Worm (Caenorhabditis elegans) whole organism, midembryonic: Measurements from ENCODE around the gene F38H4.6.
"Not testable (repeated sequence)": the region's sequence is repeated elsewhere in the genome, so short reads cannot be mapped to it uniquely, and the experiment has no call there.

Experiments used
- T22C8.4 ChIP-seq: fragments of 200-800 bp; sonication (Bioruptor generic); IDR thresholded peaks from 2 replicates; pipeline ENCODE4 v1.3.6; 2022; ENCODE audit warnings: missing genetic modification characterization, missing compliant biosample characterization
- cog-1 ChIP-seq: sonication (generic microtip); optimal IDR thresholded peaks from 2 replicates; lab custom pipeline; 2016; ENCODE audit warnings: missing genetic modification characterization, missing compliant biosample characterization
- flt-1 ChIP-seq: fragments of 200-800 bp; sonication (Bioruptor generic); IDR thresholded peaks from 2 replicates; pipeline ENCODE4 v1.3.6; 2022; ENCODE audit warnings: missing genetic modification characterization, missing compliant biosample characterization
- klf-2 ChIP-seq: fragments of 200-800 bp; sonication (Bioruptor generic); conservative IDR thresholded peaks from 2 replicates; pipeline ENCODE4 v1.3.6; 2022; ENCODE audit warnings: missing genetic modification reagents, missing genetic modification characterization, missing compliant biosample characterization
- med-1 ChIP-seq: sonication (generic microtip); optimal IDR thresholded peaks from 2 replicates; lab custom pipeline; 2017; ENCODE audit warnings: missing genetic modification characterization, mild to moderate bottlenecking, missing compliant biosample characterization, antibody characterized with exemption, missing genetic modification reagents; ENCODE audit not compliant: insufficient read depth
- ref-1 ChIP-seq: fragments of 200-800 bp; sonication (Bioruptor generic); conservative IDR thresholded peaks from 2 replicates; pipeline ENCODE4 v1.3.6; 2022; ENCODE audit warnings: missing genetic modification reagents, missing genetic modification characterization, missing compliant biosample characterization
- tab-1 ChIP-seq: fragments of 200-800 bp; sonication (Bioruptor generic); IDR thresholded peaks from 2 replicates; pipeline ENCODE4 v1.3.6; 2022; ENCODE audit warnings: missing genetic modification characterization, missing compliant biosample characterization
- ztf-23 ChIP-seq: fragments of 200-800 bp; sonication (Bioruptor generic); IDR thresholded peaks from 2 replicates; pipeline ENCODE4 v1.3.6; 2022; ENCODE audit warnings: missing genetic modification reagents, missing genetic modification characterization, missing compliant biosample characterization
- ztf-29 ChIP-seq: fragments of 200-800 bp; sonication (Bioruptor generic); IDR thresholded peaks from 2 replicates; pipeline ENCODE4 v1.3.6; 2022; ENCODE audit warnings: missing genetic modification reagents, missing genetic modification characterization, missing compliant biosample characterization

Gene F38H4.6

DNA sequence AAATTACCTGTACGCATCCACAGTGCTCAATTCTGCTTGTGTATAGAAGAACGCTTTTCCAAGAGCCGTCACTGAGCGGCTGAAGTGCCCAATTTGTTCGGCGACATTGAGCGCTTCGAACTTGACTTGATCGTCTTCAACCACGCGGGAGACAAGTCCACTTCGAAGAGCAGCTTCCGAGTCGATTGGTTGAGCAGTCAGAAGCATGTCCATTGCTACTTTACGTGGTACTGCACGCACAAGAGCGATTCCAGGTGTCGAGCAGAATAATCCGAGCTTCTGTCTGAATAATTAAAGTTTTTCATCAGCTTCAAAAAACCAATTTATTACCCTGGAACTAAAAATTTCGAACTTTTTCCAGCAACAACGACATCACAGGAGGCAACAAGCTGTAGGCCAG is 7.8 kb upstream of the F38H4.6 start:
- TF ChIP-seq cog-1 (tag; lab: Kevin White, UChicago): no peak
- TF ChIP-seq ztf-23 (GFP tag; lab: Robert Waterston, UW): no peak
- TF ChIP-seq flt-1 (GFP tag; lab: Robert Waterston, UW): no peak
- TF ChIP-seq med-1 (GFP tag; lab: Kevin White, UChicago): no peak
- no peak for TF ChIP-seq ztf-29 (GFP tag; lab: Robert Waterston, UW)
- TF ChIP-seq ref-1 (GFP tag; lab: Robert Waterston, UW): no peak
- TF ChIP-seq T22C8.4: no peak

DNA sequence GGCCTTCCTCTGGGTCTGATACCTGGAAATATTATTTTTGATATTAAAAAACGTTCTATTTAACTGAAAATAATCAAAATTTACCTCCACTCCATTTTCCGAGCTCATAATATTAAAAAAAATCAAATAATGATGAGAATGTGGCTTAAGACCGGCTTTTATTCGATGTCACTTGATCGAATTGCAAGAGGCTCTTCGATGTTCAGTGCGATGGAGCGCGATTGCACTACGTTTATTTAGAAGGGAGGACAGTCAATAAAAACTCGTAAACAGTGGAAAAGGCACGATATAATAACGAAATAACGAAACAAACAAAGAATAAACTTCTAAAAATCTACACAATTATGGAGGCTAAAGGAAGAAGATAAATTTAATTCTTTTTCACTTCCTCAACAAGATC is 7.1 kb upstream of the F38H4.6 start, which contains the start of gene tag-30:
TSS of gene tag-30 (minus strand) at position 383 of the 400 bp plus-strand sequence.
- TF ChIP-seq T22C8.4 (no peak), cog-1 (tag; lab: Kevin White, UChicago) (no peak)

- TF ChIP-seq cog-1 (tag; lab: Kevin White, UChicago): no peak
- no peak for TF ChIP-seq med-1 (GFP tag; lab: Kevin White, UChicago)
- no peak for TF ChIP-seq ztf-29 (GFP tag; lab: Robert Waterston, UW)
- TF ChIP-seq flt-1 (GFP tag; lab: Robert Waterston, UW): no peak
- no peak for TF ChIP-seq T22C8.4
- no peak for TF ChIP-seq tab-1
- TF ChIP-seq ref-1 (GFP tag; lab: Robert Waterston, UW): no peak
- no peak for TF ChIP-seq ztf-23 (GFP tag; lab: Robert Waterston, UW)
- TF ChIP-seq klf-2 (GFP tag; lab: Robert Waterston, UW): no peak
Observed at ce11 chrIV:11851882-11852281, 4.2 kb upstream of the F38H4.6 start, which contains the start of gene F38H4.5. Gene F38H4.5, plus strand, starts transcription at chrIV:11852182.

ce11 chrIV:11842121-11842520 is 5.5 kb downstream of the F38H4.6 start, which contains the start of gene F38H4.3:
Gene F38H4.3, plus strand, starts transcription at chrIV:11842421.
- TF ChIP-seq ref-1 (GFP tag; lab: Robert Waterston, UW) (no peak), ztf-29 (GFP tag; lab: Robert Waterston, UW) (no peak), ztf-23 (GFP tag; lab: Robert Waterston, UW) (no peak), klf-2 (GFP tag; lab: Robert Waterston, UW) (no peak), T22C8.4 (no peak), med-1 (GFP tag; lab: Kevin White, UChicago) (no peak), tab-1 (no peak), flt-1 (GFP tag; lab: Robert Waterston, UW) (no peak), cog-1 (tag; lab: Kevin White, UChicago) (no peak)

- TF ChIP-seq ztf-23 (GFP tag; lab: Robert Waterston, UW): no peak
- TF ChIP-seq ztf-29 (GFP tag; lab: Robert Waterston, UW): no peak
- TF ChIP-seq klf-2 (GFP tag; lab: Robert Waterston, UW): no peak
- no peak for TF ChIP-seq med-1 (GFP tag; lab: Kevin White, UChicago)
Observed at ce11 chrIV:11838657-11839056, 9.0 kb downstream of the F38H4.6 start, which contains the start of gene fbxb-3. Gene fbxb-3, plus strand, starts transcription at chrIV:11838957.

ce11 chrIV:11833456-11833855 is 14.2 kb downstream of the F38H4.6 start, which contains the start of gene M117.4:
Gene M117.4, minus strand, starts transcription at chrIV:11833556.
- TF ChIP-seq ref-1 (GFP tag; lab: Robert Waterston, UW): no peak
- no peak for TF ChIP-seq ztf-29 (GFP tag; lab: Robert Waterston, UW)
- no peak for TF ChIP-seq tab-1
- no peak for TF ChIP-seq flt-1 (GFP tag; lab: Robert Waterston, UW)
- TF ChIP-seq klf-2 (GFP tag; lab: Robert Waterston, UW): no peak
- TF ChIP-seq cog-1 (tag; lab: Kevin White, UChicago): no peak
- TF ChIP-seq med-1 (GFP tag; lab: Kevin White, UChicago): no peak
- no peak for TF ChIP-seq ztf-23 (GFP tag; lab: Robert Waterston, UW)
- TF ChIP-seq T22C8.4: no peak

DNA sequence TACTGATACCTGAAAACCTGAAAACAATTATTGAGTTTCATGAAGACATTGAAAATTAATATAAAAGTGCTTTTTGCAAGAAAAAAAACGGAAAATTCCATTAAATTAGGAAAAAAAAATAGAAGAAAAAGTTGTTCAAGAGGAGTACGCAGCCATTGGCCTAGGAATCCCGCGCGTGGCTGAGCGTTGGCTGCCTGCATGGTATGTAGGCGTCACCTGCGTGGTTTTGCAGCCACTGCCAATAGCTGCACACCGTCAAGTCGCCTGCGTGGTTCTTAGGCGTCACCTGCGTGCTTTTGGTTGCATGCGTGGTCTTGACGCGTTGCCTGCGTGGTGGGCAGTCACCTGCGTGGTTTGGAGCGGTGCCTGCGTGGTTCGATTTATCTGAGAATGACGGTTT is 19.7 kb downstream of the F38H4.6 start, which contains the start of gene M117.6:
TSS of gene M117.6 (minus strand) at position 101 of the 400 bp plus-strand sequence.
- not testable (repeated sequence) for TF ChIP-seq cog-1 (tag; lab: Kevin White, UChicago); flt-1 (GFP tag; lab: Robert Waterston, UW); tab-1

ce11 chrIV:11822454-11822853 is 25.2 kb downstream of the F38H4.6 start:
- TF ChIP-seq ztf-29 (GFP tag; lab: Robert Waterston, UW) (no peak), flt-1 (GFP tag; lab: Robert Waterston, UW) (no peak), tab-1 (no peak), med-1 (GFP tag; lab: Kevin White, UChicago) (no peak), ref-1 (GFP tag; lab: Robert Waterston, UW) (no peak), T22C8.4 (no peak), klf-2 (GFP tag; lab: Robert Waterston, UW) (no peak), ztf-23 (GFP tag; lab: Robert Waterston, UW) (no peak), cog-1 (tag; lab: Kevin White, UChicago) (no peak)

ce11 chrIV:11821591-11822361 is 25.9 kb downstream of the F38H4.6 start, which contains the start of the genes par-5 and M117.3:
Gene par-5, minus strand, starts transcription at chrIV:11821924.
Gene M117.3, plus strand, starts transcription at chrIV:11822206.
- TF ChIP-seq cog-1 (tag; lab: Kevin White, UChicago) (peak; percentile 56), med-1 (GFP tag; lab: Kevin White, UChicago) (no peak), ref-1 (GFP tag; lab: Robert Waterston, UW) (no peak), flt-1 (GFP tag; lab: Robert Waterston, UW) (0 out of 2 replicates have a peak, but pooled peaks have one; percentile 11), tab-1 (no peak), ztf-29 (GFP tag; lab: Robert Waterston, UW) (no peak), T22C8.4 (peak; percentile 73)
